Worm (Caenorhabditis elegans): Measurements from ENCODE around the gene srbc-77.

DNA sequence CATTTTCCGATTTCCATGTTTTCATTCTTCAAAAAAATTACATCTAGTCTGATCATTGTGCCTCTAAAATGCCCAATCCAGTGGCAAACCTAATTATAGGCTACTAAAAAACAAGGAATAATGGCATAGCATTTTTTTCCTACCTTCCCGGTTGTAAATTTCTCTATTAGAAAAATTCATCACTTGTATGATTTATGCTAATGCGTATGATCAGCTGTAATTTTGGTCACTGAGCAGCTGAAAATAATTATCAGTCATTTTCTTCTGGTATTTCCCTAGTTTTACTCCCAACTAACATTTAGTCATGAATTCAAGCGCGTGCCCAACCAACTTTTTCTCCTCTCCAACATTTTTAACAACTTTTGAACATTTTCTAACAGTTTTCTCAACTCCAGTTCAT is 25.5 kb downstream of the srbc-77 start, which contains the start of gene srh-186:
- no peak for TF ChIP-seq F13C5.2 (tag; optimal IDR thresholded peaks at IDR 0.05)
- no peak for TF ChIP-seq ama-1 (optimal IDR thresholded peaks at IDR 0.05)
- no peak for TF ChIP-seq flt-1 (GFP tag; IDR thresholded peaks at IDR 0.05)
- no peak for TF ChIP-seq hnd-1 (tag; optimal IDR thresholded peaks at IDR 0.05)
- no peak for TF ChIP-seq tbx-11 (GFP tag; IDR thresholded peaks at IDR 0.05)
